Fruit fly (Drosophila melanogaster): ENCODE measurements around the gene Syn.

The Syn gene

DNA sequence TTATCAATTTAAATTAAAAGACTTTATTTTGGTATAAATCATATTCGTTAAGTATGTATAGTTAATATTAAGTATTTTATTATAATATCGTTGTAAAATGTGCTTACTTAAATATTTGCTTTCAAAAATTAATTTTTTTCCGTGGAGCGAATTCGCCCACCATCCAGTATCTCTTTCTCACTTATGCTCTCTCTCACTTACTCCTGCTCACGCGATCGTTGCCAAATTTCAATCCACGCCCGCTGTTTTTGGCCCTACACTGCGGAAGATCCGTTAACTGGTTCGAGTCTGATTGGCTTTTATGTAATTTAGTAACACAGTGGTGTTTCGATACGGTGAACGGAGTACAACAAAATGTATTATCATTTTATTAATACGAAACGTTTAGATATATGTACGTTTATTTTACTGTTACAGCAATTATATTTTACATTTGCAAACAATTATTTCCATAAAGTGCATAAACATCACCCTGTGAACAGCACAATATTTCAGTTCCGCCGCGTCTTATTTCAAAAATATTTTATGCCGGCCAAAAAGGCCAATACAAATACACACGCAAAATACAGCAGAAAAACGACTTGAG is 75.2 kb downstream of the Syn start (continued):
- TF ChIP-seq CG9876 (GFP tag; optimal IDR thresholded peaks at IDR 0.05) (no peak), repo (GFP tag; optimal IDR thresholded peaks at IDR 0.05) (no peak), Rfx (GFP tag; IDR thresholded peaks at IDR 0.05) (peak; percentile 85), CG32772 (GFP tag; IDR thresholded peaks at IDR 0.05) (no peak), CG7556 (GFP tag; optimal IDR thresholded peaks at IDR 0.05) (peak; percentile 67), hkb (optimal IDR thresholded peaks at IDR 0.05) (no peak), hkb (GFP tag; IDR thresholded peaks at IDR 0.05) (peak; percentile 67), CG34224 (GFP tag; IDR thresholded peaks at IDR 0.05; ENCODE audit: partially characterized antibody) (no peak), CG7786 (GFP tag; optimal IDR thresholded peaks at IDR 0.05) (peak; percentile 63), wek (GFP tag; optimal IDR thresholded peaks at IDR 0.05) (no peak), Xrp1 (GFP tag; IDR thresholded peaks at IDR 0.05) (peak; percentile 52), CG13775 (GFP tag; optimal IDR thresholded peaks at IDR 0.05) (peak; percentile 67), odd (GFP tag; optimal IDR thresholded peaks at IDR 0.05) (no peak), HLH54F (GFP tag; optimal IDR thresholded peaks at IDR 0.05) (peak; percentile 24), gcm2 (GFP tag; optimal IDR thresholded peaks at IDR 0.05) (no peak), cas (GFP tag; IDR thresholded peaks at IDR 0.05) (peak; percentile 56; the same call in 1 of the 2 replicates), pum (GFP tag; optimal IDR thresholded peaks at IDR 0.05) (peak; percentile 18), Stat92E (GFP tag; optimal IDR thresholded peaks at IDR 0.05) (no peak), Abd-B (GFP tag; optimal IDR thresholded peaks at IDR 0.05) (no peak), Dfd (GFP tag; optimal IDR thresholded peaks at IDR 0.05) (no peak), chinmo (GFP tag; IDR thresholded peaks at IDR 0.05; ENCODE audit: partially characterized antibody) (0 out of 4 replicates have a peak, but pooled peaks have one; percentile 67), Mrtf (GFP tag; IDR thresholded peaks at IDR 0.05) (0 out of 3 replicates have a peak, but pooled peaks have one; percentile 34), CG8924 (tag; optimal IDR thresholded peaks at IDR 0.05) (peak; percentile 44), hth (optimal IDR thresholded peaks at IDR 0.05) (no peak), en (GFP tag; optimal IDR thresholded peaks at IDR 0.05) (no peak), crp (GFP tag; optimal IDR thresholded peaks at IDR 0.05) (no peak), CG4820 (GFP tag; optimal IDR thresholded peaks at IDR 0.05) (no peak), lola (GFP tag; optimal IDR thresholded peaks at IDR 0.05) (no peak), Camta (GFP tag; optimal IDR thresholded peaks at IDR 0.05) (no peak), CG3163 (GFP tag; optimal IDR thresholded peaks at IDR 0.05) (no peak), knrl (GFP tag; IDR thresholded peaks at IDR 0.05; ENCODE audit: partially characterized antibody) (no peak), CG16815 (GFP tag; optimal IDR thresholded peaks at IDR 0.05) (peak; percentile 18), CG17328 (GFP tag; IDR thresholded peaks at IDR 0.05) (no peak), kay (GFP tag; optimal IDR thresholded peaks at IDR 0.05) (no peak), CG10366 (GFP tag; IDR thresholded peaks at IDR 0.05) (peak; percentile 45), disco-r (GFP tag; optimal IDR thresholded peaks at IDR 0.05) (peak; percentile 35), Meics (GFP tag; optimal IDR thresholded peaks at IDR 0.05) (peak; percentile 73), abd-A (tag; optimal IDR thresholded peaks at IDR 0.05) (no peak), CG15514 (GFP tag; optimal IDR thresholded peaks at IDR 0.05) (peak; percentile 39), MBD-R2 (GFP tag; IDR thresholded peaks at IDR 0.05) (peak; percentile 61), Ets97D (GFP tag; optimal IDR thresholded peaks at IDR 0.05) (peak; percentile 27), CG13296 (GFP tag; optimal IDR thresholded peaks at IDR 0.05) (peak; percentile 62), CG16779 (GFP tag; IDR thresholded peaks at IDR 0.05) (0 out of 2 replicates have a peak, but pooled peaks have one; percentile 9), CG5953 (GFP tag; IDR thresholded peaks at IDR 0.05) (no peak), D (optimal IDR thresholded peaks at IDR 0.05) (no peak), D (GFP tag; optimal IDR thresholded peaks at IDR 0.05) (no peak), Xbp1 (GFP tag; optimal IDR thresholded peaks at IDR 0.05) (peak; percentile 55), CG4360 (GFP tag; IDR thresholded peaks at IDR 0.05) (no peak), CG9932 (GFP tag; IDR thresholded peaks at IDR 0.05) (peak; percentile 82), otp (GFP tag; IDR thresholded peaks at IDR 0.05) (peak; percentile 54; the same call in 1 of the 3 replicates), Hey (tag; optimal IDR thresholded peaks at IDR 0.05) (no peak)

Measured in whole organism, embryonic.